Fruit fly (Drosophila melanogaster) whole organism, embryonic: ENCODE results near the gene mRpL24.

ENCODE experiments used
- Ada2b ChIP-seq: fragments of 200-800 bp; sonication (Bioruptor generic); IDR thresholded peaks from 2 replicates; pipeline ENCODE4 v1.3.6; 2022; ENCODE audit warnings: missing biosample characterization, missing genetic modification characterization
- Aef1 ChIP-seq: fragments of 200-800 bp; sonication (Bioruptor generic); IDR thresholded peaks from 3 replicates; pipeline ENCODE4 v1.3.6; 2022; ENCODE audit warnings: missing biosample characterization, missing genetic modification characterization
- CG10321 ChIP-seq: fragments of 200-800 bp; sonication (Bioruptor generic); IDR thresholded peaks from 2 replicates; pipeline ENCODE4 v1.3.6; 2022; ENCODE audit warnings: missing biosample characterization, missing genetic modification characterization
- CG10431 ChIP-seq: fragments of 200-800 bp; sonication (Bioruptor generic); optimal IDR thresholded peaks from 3 replicates; lab custom pipeline; 2018; ENCODE audit warnings: missing biosample characterization, mild to moderate bottlenecking, missing genetic modification characterization
- CG11504 ChIP-seq: fragments of 200-800 bp; sonication (Bioruptor generic); optimal IDR thresholded peaks from 3 replicates; lab custom pipeline; 2019; ENCODE audit warnings: missing biosample characterization, mild to moderate bottlenecking, missing genetic modification characterization, moderate library complexity
- CG12659 ChIP-seq: fragments of 200-800 bp; sonication (Bioruptor generic); optimal IDR thresholded peaks from 3 replicates; lab custom pipeline; 2017; ENCODE audit warnings: mild to moderate bottlenecking, missing biosample characterization, missing genetic modification reagents, missing genetic modification characterization
- CG12942 ChIP-seq: fragments of 200-800 bp; sonication (Bioruptor generic); optimal IDR thresholded peaks from 3 replicates; lab custom pipeline; 2016; ENCODE audit warnings: missing biosample characterization, missing genetic modification characterization
- CG13894 ChIP-seq: fragments of 200-800 bp; sonication (Bioruptor generic); optimal IDR thresholded peaks from 3 replicates; lab custom pipeline; 2018; ENCODE audit warnings: missing biosample characterization, mild to moderate bottlenecking, missing genetic modification characterization, moderate library complexity
- CG1832 ChIP-seq: fragments of 200-800 bp; sonication (Bioruptor generic); optimal IDR thresholded peaks from 2 replicates; lab custom pipeline; 2017; ENCODE audit warnings: missing biosample characterization, mild to moderate bottlenecking, missing genetic modification characterization, inconsistent platforms
- CG2116 ChIP-seq: fragments of 200-800 bp; sonication (Bioruptor generic); optimal IDR thresholded peaks from 3 replicates; lab custom pipeline; 2018; ENCODE audit warnings: missing biosample characterization, mild to moderate bottlenecking, missing genetic modification characterization
- CG33213 ChIP-seq: fragments of 200-800 bp; sonication (Bioruptor generic); optimal IDR thresholded peaks from 3 replicates; lab custom pipeline; 2016; ENCODE audit warnings: missing biosample characterization, missing genetic modification characterization
- CG34422 ChIP-seq: fragments of 200-800 bp; sonication (Bioruptor generic); IDR thresholded peaks from 3 replicates; pipeline ENCODE4 v1.3.6; 2022; ENCODE audit warnings: missing biosample characterization, missing genetic modification characterization
- CG4617 ChIP-seq: fragments of 200-800 bp; sonication (Bioruptor generic); optimal IDR thresholded peaks from 3 replicates; lab custom pipeline; 2016; ENCODE audit warnings: missing biosample characterization, missing genetic modification characterization, borderline replicate concordance
- CG6765 ChIP-seq: fragments of 200-800 bp; sonication (Bioruptor generic); optimal IDR thresholded peaks from 3 replicates; lab custom pipeline; 2017; ENCODE audit warnings: missing biosample characterization, mild to moderate bottlenecking, missing genetic modification characterization
- CG6791 ChIP-seq: fragments of 200-800 bp; sonication (Bioruptor generic); IDR thresholded peaks from 3 replicates; pipeline ENCODE4 v1.3.6; 2022; ENCODE audit warnings: missing biosample characterization, missing genetic modification characterization; ENCODE audit not compliant: partially characterized antibody
- CG8089 ChIP-seq: fragments of 200-800 bp; sonication (Bioruptor generic); optimal IDR thresholded peaks from 3 replicates; lab custom pipeline; 2016; ENCODE audit warnings: missing biosample characterization, missing genetic modification characterization
- CG8281 ChIP-seq: fragments of 200-800 bp; sonication (Bioruptor generic); optimal IDR thresholded peaks from 2 replicates; lab custom pipeline; 2018; ENCODE audit warnings: missing biosample characterization, mild to moderate bottlenecking, missing genetic modification characterization, moderate library complexity
- CG9215 ChIP-seq: fragments of 200-800 bp; sonication (Bioruptor generic); IDR thresholded peaks from 2 replicates; pipeline ENCODE4 v1.3.6; 2022; ENCODE audit warnings: missing biosample characterization, missing genetic modification characterization
- CG9797 ChIP-seq: fragments of 200-800 bp; sonication (Bioruptor generic); optimal IDR thresholded peaks from 3 replicates; lab custom pipeline; 2018; ENCODE audit warnings: missing biosample characterization, mild to moderate bottlenecking, missing genetic modification characterization
- D ChIP-seq, 2 experiments: fragments of 200-800 bp in 1 of 2; fragments of >200 bp in 1 of 2; sonication (Bioruptor generic) in 1 of 2; optimal IDR thresholded peaks; 2 replicates in 1 of 2; 3 replicates in 1 of 2; lab custom pipeline; 2017; ENCODE audit warnings: mild to moderate bottlenecking in 1 of 2, missing biosample characterization in 1 of 2, missing genetic modification characterization in 1 of 2, missing genetic modification reagents in 1 of 2
- Dad ChIP-seq: fragments of 200-800 bp; sonication (Bioruptor generic); optimal IDR thresholded peaks from 3 replicates; lab custom pipeline; 2016; ENCODE audit warnings: missing biosample characterization, missing genetic modification characterization
- Deaf1 ChIP-seq: fragments of 200-800 bp; optimal IDR thresholded peaks from 3 replicates; lab custom pipeline; 2019; ENCODE audit warnings: missing biosample characterization, mild to moderate bottlenecking, missing genetic modification characterization, moderate library complexity
- Doc2 ChIP-seq: fragments of 200-800 bp; sonication (Bioruptor generic); IDR thresholded peaks from 2 replicates; pipeline ENCODE4 v1.3.6; 2022; ENCODE audit warnings: missing biosample characterization, missing genetic modification characterization
- Fer2 ChIP-seq: fragments of 200-800 bp; sonication (Bioruptor generic); optimal IDR thresholded peaks from 2 replicates; lab custom pipeline; 2018; ENCODE audit warnings: missing biosample characterization, mild to moderate bottlenecking, missing genetic modification characterization, moderate library complexity
- Hand ChIP-seq: fragments of 200-800 bp; sonication (Bioruptor generic); optimal IDR thresholded peaks from 2 replicates; lab custom pipeline; 2017; ENCODE audit warnings: mild to moderate bottlenecking, missing biosample characterization, missing genetic modification reagents, missing genetic modification characterization
- MBD-R2 ChIP-seq: fragments of 200-800 bp; sonication (Bioruptor generic); IDR thresholded peaks from 2 replicates; pipeline ENCODE4 v1.3.6; 2022; ENCODE audit warnings: missing biosample characterization, missing genetic modification characterization
- Myb ChIP-seq: fragments of 200-800 bp; sonication (Bioruptor generic); optimal IDR thresholded peaks from 2 replicates; lab custom pipeline; 2016; ENCODE audit warnings: missing biosample characterization, missing genetic modification characterization
- Opbp ChIP-seq: fragments of 200-800 bp; sonication (Bioruptor generic); IDR thresholded peaks from 3 replicates; pipeline ENCODE4 v1.3.6; 2022; ENCODE audit warnings: missing biosample characterization, missing genetic modification characterization; ENCODE audit not compliant: partially characterized antibody
- PHDP ChIP-seq: fragments of 200-800 bp; sonication (Bioruptor generic); optimal IDR thresholded peaks from 3 replicates; lab custom pipeline; 2018; ENCODE audit warnings: missing biosample characterization, mild to moderate bottlenecking, missing genetic modification characterization, moderate library complexity
- Vsx1 ChIP-seq: fragments of 200-800 bp; sonication (Bioruptor generic); optimal IDR thresholded peaks from 2 replicates; lab custom pipeline; 2017; ENCODE audit warnings: missing biosample characterization, mild to moderate bottlenecking, missing genetic modification characterization, missing genetic modification reagents
- Xbp1 ChIP-seq: fragments of 200-800 bp; sonication (Bioruptor generic); optimal IDR thresholded peaks from 3 replicates; lab custom pipeline; 2016; ENCODE audit warnings: missing biosample characterization, mild to moderate bottlenecking, missing genetic modification characterization
- Xrp1 ChIP-seq: fragments of 200-800 bp; sonication (Bioruptor generic); IDR thresholded peaks from 2 replicates; pipeline ENCODE4 v1.3.6; 2022; ENCODE audit warnings: missing biosample characterization, missing genetic modification characterization
- ara ChIP-seq: fragments of 200-800 bp; sonication (Bioruptor generic); IDR thresholded peaks from 2 replicates; pipeline ENCODE4 v1.3.6; 2022; ENCODE audit warnings: missing biosample characterization, missing genetic modification characterization
- br ChIP-seq: fragments of >200 bp; optimal IDR thresholded peaks from 2 replicates; lab custom pipeline; 2017
- crp ChIP-seq, 2 experiments: fragments of 200-800 bp; sonication (Bioruptor generic); optimal IDR thresholded peaks; 2 replicates in 1 of 2; 3 replicates in 1 of 2; lab custom pipeline; 2017; ENCODE audit warnings: missing biosample characterization in 2 of 2, missing genetic modification characterization in 2 of 2, mild to moderate bottlenecking in 1 of 2, moderate library complexity in 1 of 2
- dati ChIP-seq: fragments of 200-800 bp; sonication (Bioruptor generic); IDR thresholded peaks from 2 replicates; pipeline ENCODE4 v1.3.6; 2022; ENCODE audit warnings: missing biosample characterization, missing genetic modification characterization
- dmrt99B ChIP-seq: fragments of 200-800 bp; sonication (Bioruptor generic); optimal IDR thresholded peaks from 2 replicates; lab custom pipeline; 2018; ENCODE audit warnings: missing biosample characterization, mild to moderate bottlenecking, missing genetic modification characterization, moderate library complexity
- emc ChIP-seq: fragments of 200-800 bp; sonication (Bioruptor generic); optimal IDR thresholded peaks from 2 replicates; lab custom pipeline; 2016; ENCODE audit warnings: missing biosample characterization, missing genetic modification characterization
- eyg ChIP-seq: fragments of 200-800 bp; sonication (Bioruptor generic); optimal IDR thresholded peaks from 3 replicates; lab custom pipeline; 2016; ENCODE audit warnings: missing biosample characterization, missing genetic modification characterization
- gem ChIP-seq: fragments of 200-800 bp; sonication (Bioruptor generic); optimal IDR thresholded peaks from 2 replicates; lab custom pipeline; 2019; ENCODE audit warnings: missing biosample characterization, mild to moderate bottlenecking, missing genetic modification characterization, moderate library complexity
- jigr1 ChIP-seq: fragments of 200-800 bp; sonication (Bioruptor generic); IDR thresholded peaks from 3 replicates; pipeline ENCODE4 v1.3.6; 2022; ENCODE audit warnings: missing biosample characterization, missing genetic modification characterization
- jumu ChIP-seq: fragments of 200-800 bp; sonication (Bioruptor generic); optimal IDR thresholded peaks from 3 replicates; lab custom pipeline; 2016; ENCODE audit warnings: missing biosample characterization, missing genetic modification characterization
- ken ChIP-seq: fragments of 200-800 bp; sonication (Bioruptor generic); IDR thresholded peaks from 3 replicates; pipeline ENCODE4 v1.3.6; 2022; ENCODE audit warnings: missing biosample characterization, missing genetic modification characterization
- nerfin-1 ChIP-seq: fragments of 200-800 bp; sonication (Bioruptor generic); optimal IDR thresholded peaks from 3 replicates; lab custom pipeline; 2019; ENCODE audit warnings: missing biosample characterization, mild to moderate bottlenecking, missing genetic modification characterization, moderate library complexity
- nmo ChIP-seq: fragments of 200-800 bp; sonication (Bioruptor generic); optimal IDR thresholded peaks from 2 replicates; lab custom pipeline; 2018; ENCODE audit warnings: missing biosample characterization, mild to moderate bottlenecking, missing genetic modification characterization, moderate library complexity
- pum ChIP-seq: fragments of 200-800 bp; sonication (Bioruptor generic); optimal IDR thresholded peaks from 2 replicates; lab custom pipeline; 2016; ENCODE audit warnings: missing biosample characterization, missing genetic modification characterization
- sr ChIP-seq: fragments of 200-800 bp; sonication (Bioruptor generic); IDR thresholded peaks from 3 replicates; pipeline ENCODE4 v1.3.6; 2022; ENCODE audit warnings: missing biosample characterization, missing genetic modification characterization
- stwl ChIP-seq: fragments of 200-800 bp; sonication (Bioruptor generic); optimal IDR thresholded peaks from 3 replicates; lab custom pipeline; 2018; ENCODE audit warnings: missing biosample characterization, mild to moderate bottlenecking, missing genetic modification characterization, moderate library complexity
- toy ChIP-seq: fragments of 200-800 bp; sonication (Bioruptor generic); IDR thresholded peaks from 2 replicates; pipeline ENCODE4 v1.3.6; 2022; ENCODE audit warnings: missing biosample characterization, missing genetic modification characterization
- vnd ChIP-seq: fragments of 200-800 bp; sonication (Bioruptor generic); IDR thresholded peaks from 3 replicates; pipeline ENCODE4 v1.3.6; 2022; ENCODE audit warnings: missing biosample characterization, missing genetic modification characterization; ENCODE audit not compliant: partially characterized antibody

mRpL24 gene

dm6 chr2L:4949453-4950045 lies 4.4 kb upstream of the mRpL24 start, which contains the start of gene jet (continued):
- TF ChIP-seq vnd (GFP tag; lab: Robert Waterston, UW) (peak; percentile 43; the same call in 1 of the 3 replicates), nerfin-1 (no peak), nmo (GFP tag; lab: Kevin White, UChicago) (peak; percentile 9), ara (GFP tag; lab: Robert Waterston, UW) (no peak), CG34422 (GFP tag; lab: Robert Waterston, UW) (peak; percentile 24; the same call in 1 of the 3 replicates), br (no peak), Fer2 (tag; lab: Kevin White, UChicago) (no peak), CG12659 (no peak), CG2116 (GFP tag; lab: Kevin White, UChicago) (no peak), ken (GFP tag; lab: Robert Waterston, UW) (no peak), CG1832 (GFP tag; lab: Kevin White, UChicago) (no peak), CG9215 (GFP tag; lab: Robert Waterston, UW) (no peak), dmrt99B (no peak), Myb (GFP tag; lab: Kevin White, UChicago) (peak; percentile 8), Hand (GFP tag; lab: Kevin White, UChicago) (no peak), CG33213 (GFP tag; lab: Kevin White, UChicago) (no peak), CG13894 (tag; lab: Kevin White, UChicago) (no peak), CG11504 (tag; lab: Kevin White, UChicago) (no peak), gem (tag; lab: Kevin White, UChicago) (no peak), CG9797 (GFP tag; lab: Kevin White, UChicago) (no peak), CG8089 (GFP tag; lab: Kevin White, UChicago) (no peak), crp (GFP tag; optimal IDR thresholded peaks at IDR 0.05; lab: Kevin White, UChicago) (peak; percentile 78 to 93), dati (no peak), MBD-R2 (peak; percentile 97), jumu (GFP tag; lab: Kevin White, UChicago) (no peak), Ada2b (GFP tag; lab: Robert Waterston, UW) (no peak), Aef1 (GFP tag; lab: Robert Waterston, UW) (no peak), jigr1 (GFP tag; lab: Robert Waterston, UW) (no peak), Dad (GFP tag; lab: Kevin White, UChicago) (no peak), Xrp1 (GFP tag; lab: Robert Waterston, UW) (no peak), PHDP (tag; lab: Kevin White, UChicago) (no peak), D (optimal IDR thresholded peaks at IDR 0.05; lab: Kevin White, UChicago) (no peak), D (GFP tag; optimal IDR thresholded peaks at IDR 0.05; lab: Kevin White, UChicago) (no peak), CG8281 (tag; lab: Kevin White, UChicago) (no peak), CG6791 (GFP tag; lab: Robert Waterston, UW) (peak; percentile 57; the same call in 2 of the 3 replicates), Deaf1 (no peak), CG10321 (GFP tag; lab: Robert Waterston, UW) (no peak), CG12942 (no peak), stwl (peak; percentile 49), Opbp (GFP tag; lab: Robert Waterston, UW) (no peak; the same call in 2 of the 3 replicates), Vsx1 (GFP tag; lab: Kevin White, UChicago) (no peak), emc (GFP tag; lab: Kevin White, UChicago) (no peak), CG6765 (GFP tag; lab: Kevin White, UChicago) (no peak), eyg (no peak), CG4617 (GFP tag; lab: Kevin White, UChicago) (peak; percentile 53), CG10431 (GFP tag; lab: Kevin White, UChicago) (no peak), Doc2 (no peak), sr (GFP tag; lab: Robert Waterston, UW) (no peak), Xbp1 (no peak), pum (no peak), toy (no peak)
